Fruit fly (Drosophila melanogaster) whole organism, embryonic: Measurements from ENCODE around the gene Cad96Cb.

Source experiments
- Ada2b ChIP-seq: fragments of 200-800 bp; sonication (Bioruptor generic); IDR thresholded peaks from 2 replicates; pipeline ENCODE4 v1.3.6; 2022; ENCODE audit warnings: missing biosample characterization, missing genetic modification characterization
- CG10267 ChIP-seq: fragments of 200-800 bp; sonication (Bioruptor generic); optimal IDR thresholded peaks from 2 replicates; lab custom pipeline; 2018; ENCODE audit warnings: missing biosample characterization, mild to moderate bottlenecking, missing genetic modification characterization, moderate library complexity
- CG11398 ChIP-seq: fragments of 200-800 bp; sonication (Bioruptor generic); optimal IDR thresholded peaks from 2 replicates; lab custom pipeline; 2016; ENCODE audit warnings: missing biosample characterization, missing genetic modification characterization
- CG12104 ChIP-seq: fragments of 200-800 bp; sonication (Bioruptor generic); optimal IDR thresholded peaks from 3 replicates; lab custom pipeline; 2016; ENCODE audit warnings: missing biosample characterization, missing genetic modification characterization
- CG12219 ChIP-seq: fragments of 200-800 bp; sonication (Bioruptor generic); optimal IDR thresholded peaks from 3 replicates; lab custom pipeline; 2018; ENCODE audit warnings: missing biosample characterization, mild to moderate bottlenecking, missing genetic modification characterization
- CG14014 ChIP-seq: fragments of 200-800 bp; sonication (Bioruptor generic); IDR thresholded peaks from 2 replicates; pipeline ENCODE4 v1.3.6; 2022; ENCODE audit warnings: missing biosample characterization, missing genetic modification characterization
- CG14050 ChIP-seq: fragments of 200-800 bp; sonication (Bioruptor generic); IDR thresholded peaks from 3 replicates; pipeline ENCODE4 v1.3.6; 2022; ENCODE audit warnings: missing biosample characterization, missing genetic modification characterization
- CG16779 ChIP-seq: fragments of 200-800 bp; sonication (Bioruptor generic); IDR thresholded peaks from 2 replicates; pipeline ENCODE4 v1.3.6; 2022; ENCODE audit warnings: missing biosample characterization, missing genetic modification characterization
- CG1832 ChIP-seq: fragments of 200-800 bp; sonication (Bioruptor generic); optimal IDR thresholded peaks from 2 replicates; lab custom pipeline; 2017; ENCODE audit warnings: missing biosample characterization, mild to moderate bottlenecking, missing genetic modification characterization, inconsistent platforms
- CG2875 ChIP-seq: fragments of 200-800 bp; sonication (Bioruptor generic); optimal IDR thresholded peaks from 2 replicates; lab custom pipeline; 2017; ENCODE audit warnings: missing biosample characterization, mild to moderate bottlenecking, missing genetic modification characterization, missing genetic modification reagents
- CG4707 ChIP-seq: fragments of 200-800 bp; sonication (Bioruptor generic); optimal IDR thresholded peaks from 2 replicates; lab custom pipeline; 2018; ENCODE audit warnings: missing biosample characterization, mild to moderate bottlenecking, missing genetic modification characterization, moderate library complexity
- CG4730 ChIP-seq: fragments of 200-800 bp; sonication (Bioruptor generic); IDR thresholded peaks from 2 replicates; pipeline ENCODE4 v1.3.6; 2022; ENCODE audit warnings: missing biosample characterization, missing genetic modification characterization
- CG5180 ChIP-seq: fragments of 200-800 bp; sonication (Bioruptor generic); optimal IDR thresholded peaks from 3 replicates; lab custom pipeline; 2017; ENCODE audit warnings: missing biosample characterization, missing genetic modification characterization, mild to moderate bottlenecking, moderate library complexity, missing genetic modification reagents
- CG5245 ChIP-seq: fragments of 200-800 bp; sonication (Bioruptor generic); optimal IDR thresholded peaks from 3 replicates; lab custom pipeline; 2016; ENCODE audit warnings: missing biosample characterization, missing genetic modification characterization
- CG7271 ChIP-seq: fragments of 200-800 bp; sonication (Bioruptor generic); optimal IDR thresholded peaks from 2 replicates; lab custom pipeline; 2018; ENCODE audit warnings: missing biosample characterization, mild to moderate bottlenecking, missing genetic modification characterization, moderate library complexity
- CG8290 ChIP-seq, 3 experiments: fragments of 200-800 bp; sonication (Bioruptor generic); optimal IDR thresholded peaks; 2 replicates each; lab custom pipeline; 2016 to 2019; ENCODE audit warnings: missing biosample characterization in 3 of 3, missing genetic modification characterization in 3 of 3, mild to moderate bottlenecking in 2 of 3, moderate library complexity in 1 of 3
- D19A ChIP-seq: fragments of 200-800 bp; optimal IDR thresholded peaks from 3 replicates; lab custom pipeline; 2019; ENCODE audit warnings: missing biosample characterization, mild to moderate bottlenecking, missing genetic modification characterization, moderate library complexity
- Dek ChIP-seq: fragments of 200-800 bp; sonication (Bioruptor generic); optimal IDR thresholded peaks from 3 replicates; lab custom pipeline; 2019; ENCODE audit warnings: missing biosample characterization, mild to moderate bottlenecking, missing genetic modification characterization, moderate library complexity
- Dip2 ChIP-seq: fragments of 200-800 bp; sonication (Bioruptor generic); IDR thresholded peaks from 2 replicates; pipeline ENCODE4 v1.3.6; 2022; ENCODE audit warnings: missing biosample characterization, missing genetic modification characterization
- Dref ChIP-seq: fragments of 200-800 bp; sonication (Bioruptor generic); IDR thresholded peaks from 2 replicates; pipeline ENCODE4 v1.3.6; 2022; ENCODE audit warnings: missing biosample characterization, missing genetic modification characterization
- Ets65A ChIP-seq: fragments of 200-800 bp; sonication (Bioruptor generic); peaks from one replicate; lab custom pipeline; 2016; ENCODE audit warnings: missing biosample characterization, missing genetic modification characterization
- Fer2 ChIP-seq: fragments of 200-800 bp; sonication (Bioruptor generic); optimal IDR thresholded peaks from 2 replicates; lab custom pipeline; 2018; ENCODE audit warnings: missing biosample characterization, mild to moderate bottlenecking, missing genetic modification characterization, moderate library complexity
- Fer3 ChIP-seq: fragments of 200-800 bp; sonication (Bioruptor generic); optimal IDR thresholded peaks from 2 replicates; lab custom pipeline; 2018; ENCODE audit warnings: missing biosample characterization, mild to moderate bottlenecking, missing genetic modification characterization, moderate library complexity
- HLH3B ChIP-seq: fragments of 200-800 bp; sonication (Bioruptor generic); IDR thresholded peaks from 2 replicates; pipeline ENCODE4 v1.3.6; 2022; ENCODE audit warnings: missing biosample characterization, missing genetic modification characterization
- HLHmδ ChIP-seq: fragments of 200-800 bp; sonication (Bioruptor generic); optimal IDR thresholded peaks from 2 replicates; lab custom pipeline; 2018; ENCODE audit warnings: missing biosample characterization, mild to moderate bottlenecking, missing genetic modification characterization, moderate library complexity
- Kr ChIP-seq: fragments of 200-800 bp; sonication (Bioruptor generic); optimal IDR thresholded peaks from 2 replicates; lab custom pipeline; 2017; ENCODE audit warnings: missing biosample characterization, mild to moderate bottlenecking, missing genetic modification characterization
- Myb ChIP-seq: fragments of 200-800 bp; sonication (Bioruptor generic); optimal IDR thresholded peaks from 2 replicates; lab custom pipeline; 2016; ENCODE audit warnings: missing biosample characterization, missing genetic modification characterization
- Neu2 ChIP-seq: fragments of 200-800 bp; sonication (Bioruptor generic); optimal IDR thresholded peaks from 3 replicates; lab custom pipeline; 2016; ENCODE audit warnings: missing biosample characterization, missing genetic modification characterization, borderline replicate concordance
- Sox102F ChIP-seq: fragments of 200-800 bp; sonication (Bioruptor generic); optimal IDR thresholded peaks from 2 replicates; lab custom pipeline; 2018; ENCODE audit warnings: missing biosample characterization, mild to moderate bottlenecking, missing genetic modification characterization, moderate library complexity
- Sry-β ChIP-seq: fragments of 200-800 bp; sonication (Bioruptor generic); optimal IDR thresholded peaks from 2 replicates; lab custom pipeline; 2018; ENCODE audit warnings: missing biosample characterization, mild to moderate bottlenecking, missing genetic modification characterization, moderate library complexity
- Usf ChIP-seq: fragments of 200-800 bp; sonication (Bioruptor generic); optimal IDR thresholded peaks from 2 replicates; lab custom pipeline; 2017; ENCODE audit warnings: missing genotype, missing biosample characterization, missing genetic modification characterization
- ato ChIP-seq: fragments of 200-800 bp; sonication (Bioruptor generic); IDR thresholded peaks from 2 replicates; pipeline ENCODE4 v1.3.6; 2022; ENCODE audit warnings: missing biosample characterization, missing genetic modification characterization; ENCODE audit not compliant: partially characterized antibody
- bab2 ChIP-seq: fragments of 200-800 bp; sonication (Bioruptor generic); optimal IDR thresholded peaks from 2 replicates; lab custom pipeline; 2016; ENCODE audit warnings: missing biosample characterization, missing genetic modification characterization
- bcd ChIP-seq: fragments of 200-800 bp; sonication (Bioruptor generic); optimal IDR thresholded peaks from 2 replicates; lab custom pipeline; 2017; ENCODE audit warnings: missing biosample characterization, mild to moderate bottlenecking, missing genetic modification characterization
- bigmax ChIP-seq: fragments of 200-800 bp; sonication (Bioruptor generic); optimal IDR thresholded peaks from 2 replicates; lab custom pipeline; 2018; ENCODE audit warnings: missing biosample characterization, mild to moderate bottlenecking, missing genetic modification characterization
- dpn ChIP-seq, 2 experiments: fragments of 200-800 bp; sonication (Bioruptor generic); optimal IDR thresholded peaks; 3 replicates each; lab custom pipeline; 2016; ENCODE audit warnings: missing biosample characterization in 2 of 2, missing genetic modification characterization in 2 of 2
- eyg ChIP-seq: fragments of 200-800 bp; sonication (Bioruptor generic); optimal IDR thresholded peaks from 3 replicates; lab custom pipeline; 2016; ENCODE audit warnings: missing biosample characterization, missing genetic modification characterization
- grau ChIP-seq: fragments of 200-800 bp; optimal IDR thresholded peaks from 3 replicates; lab custom pipeline; 2019; ENCODE audit warnings: missing biosample characterization, mild to moderate bottlenecking, missing genetic modification characterization, moderate library complexity
- gsb-n ChIP-seq: fragments of 200-800 bp; sonication (Bioruptor generic); optimal IDR thresholded peaks from 3 replicates; lab custom pipeline; 2018; ENCODE audit warnings: missing biosample characterization, mild to moderate bottlenecking, missing genetic modification characterization
- jigr1 ChIP-seq: fragments of 200-800 bp; sonication (Bioruptor generic); IDR thresholded peaks from 3 replicates; pipeline ENCODE4 v1.3.6; 2022; ENCODE audit warnings: missing biosample characterization, missing genetic modification characterization
- klu ChIP-seq: fragments of 200-800 bp; sonication (Bioruptor generic); IDR thresholded peaks from 2 replicates; pipeline ENCODE4 v1.3.6; 2022; ENCODE audit warnings: missing biosample characterization, missing genetic modification characterization
- knrl ChIP-seq: fragments of 200-800 bp; sonication (Bioruptor generic); IDR thresholded peaks from 3 replicates; pipeline ENCODE4 v1.3.6; 2022; ENCODE audit warnings: missing biosample characterization, missing genetic modification characterization; ENCODE audit not compliant: partially characterized antibody
- nom ChIP-seq: fragments of 200-800 bp; sonication (Bioruptor generic); optimal IDR thresholded peaks from 2 replicates; lab custom pipeline; 2017; ENCODE audit warnings: missing biosample characterization, missing genetic modification characterization, mild to moderate bottlenecking, moderate library complexity, missing genetic modification reagents
- schlank ChIP-seq: fragments of 200-800 bp; sonication (Bioruptor generic); optimal IDR thresholded peaks from 2 replicates; lab custom pipeline; 2018; ENCODE audit warnings: missing biosample characterization, mild to moderate bottlenecking, missing genetic modification characterization
- sd ChIP-seq: fragments of 200-800 bp; sonication (Bioruptor generic); optimal IDR thresholded peaks from 3 replicates; lab custom pipeline; 2018; ENCODE audit warnings: missing biosample characterization, mild to moderate bottlenecking, missing genetic modification characterization, moderate library complexity
- sens ChIP-seq: fragments of 200-800 bp; sonication (Bioruptor generic); peaks from one replicate; lab custom pipeline; 2016; ENCODE audit warnings: missing biosample characterization, missing genetic modification characterization
- sr ChIP-seq: fragments of 200-800 bp; sonication (Bioruptor generic); IDR thresholded peaks from 3 replicates; pipeline ENCODE4 v1.3.6; 2022; ENCODE audit warnings: missing biosample characterization, missing genetic modification characterization
- sug ChIP-seq: fragments of 200-800 bp; optimal IDR thresholded peaks from 2 replicates; lab custom pipeline; 2019; ENCODE audit warnings: missing biosample characterization, mild to moderate bottlenecking, missing genetic modification characterization, moderate library complexity
- trh ChIP-seq: fragments of 200-800 bp; sonication (Bioruptor generic); optimal IDR thresholded peaks from 2 replicates; lab custom pipeline; 2016; ENCODE audit warnings: missing biosample characterization, missing genetic modification characterization
- z ChIP-seq: fragments of 200-800 bp; sonication (Bioruptor generic); IDR thresholded peaks from 3 replicates; pipeline ENCODE4 v1.3.6; 2022; ENCODE audit warnings: missing biosample characterization, missing genetic modification characterization

Gene Cad96Cb

DNA sequence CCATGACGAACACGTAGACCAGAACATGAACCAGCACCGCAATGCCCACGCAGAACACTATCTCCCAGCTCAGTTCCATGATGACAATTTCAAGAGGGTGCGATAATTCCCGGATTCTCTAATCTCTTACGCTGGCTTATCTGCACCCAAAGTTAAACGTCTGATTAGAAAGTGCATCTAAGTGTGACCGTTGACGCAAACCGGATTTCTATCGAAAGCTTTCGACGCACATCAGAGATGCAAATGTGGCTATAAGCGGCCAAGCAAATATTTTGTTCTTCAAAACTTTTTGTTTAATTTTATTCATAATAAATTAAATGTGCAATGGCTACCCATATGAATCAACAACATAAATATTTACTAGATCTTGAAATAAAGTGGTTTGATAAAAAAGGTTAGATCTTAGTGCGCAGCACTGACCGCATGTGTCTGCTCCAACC, 30.2 kb upstream of the Cad96Cb start, which contains the start of the genes Kdsr and CG11858 (continued):
- TF ChIP-seq dpn (GFP tag; optimal IDR thresholded peaks at IDR 0.05; lab: Kevin White, UChicago), result peak; percentile 56 to 57
- peak; percentile 70 for TF ChIP-seq sug (tag; lab: Kevin White, UChicago)
- no peak for TF ChIP-seq CG2875 (GFP tag; lab: Kevin White, UChicago)
- TF ChIP-seq Fer3 (tag; lab: Kevin White, UChicago), result peak; percentile 61
- peak; percentile 24 for TF ChIP-seq CG5245 (GFP tag; lab: Kevin White, UChicago)
- TF ChIP-seq gsb-n (tag; lab: Kevin White, UChicago), result no peak
- TF ChIP-seq bcd, result no peak
- peak; percentile 27 for TF ChIP-seq sd (tag; lab: Kevin White, UChicago)
- peak; percentile 63 for TF ChIP-seq CG10267 (tag; lab: Kevin White, UChicago)
- no peak for TF ChIP-seq CG5180 (GFP tag; lab: Kevin White, UChicago)
- TF ChIP-seq ato (GFP tag; lab: Robert Waterston, UW), result no peak
- TF ChIP-seq Ada2b (GFP tag; lab: Robert Waterston, UW), result peak; percentile 57; the same call in 1 of the 2 replicates
- no peak for TF ChIP-seq eyg (GFP tag; lab: Kevin White, UChicago)
- no peak for TF ChIP-seq knrl (GFP tag; lab: Robert Waterston, UW)
- peak; percentile 21 for TF ChIP-seq Fer2
- no peak for TF ChIP-seq Kr (GFP tag; lab: Kevin White, UChicago)
- TF ChIP-seq schlank (tag; lab: Kevin White, UChicago), result no peak
- TF ChIP-seq CG1832, result no peak
- no peak for TF ChIP-seq Dip2 (GFP tag; lab: Robert Waterston, UW)
- TF ChIP-seq HLH3B (GFP tag; lab: Robert Waterston, UW), result peak; percentile 21; the same call in 1 of the 2 replicates
- no peak for TF ChIP-seq Usf (GFP tag; lab: Kevin White, UChicago)
- peak; percentile 40 for TF ChIP-seq bab2
- no peak for TF ChIP-seq nom
- peak; percentile 73 for TF ChIP-seq grau (tag; lab: Kevin White, UChicago)
- TF ChIP-seq CG4730 (GFP tag; lab: Robert Waterston, UW), result peak; percentile 37; the same call in 1 of the 2 replicates
- TF ChIP-seq CG12219 (GFP tag; lab: Kevin White, UChicago), result no peak
- TF ChIP-seq CG16779, result no peak
- peak; percentile 1 for TF ChIP-seq CG8290 (GFP tag; optimal IDR thresholded peaks at IDR 0.05; lab: Kevin White, UChicago)
- TF ChIP-seq CG8290 (tag; optimal IDR thresholded peaks at IDR 0.05; lab: Kevin White, UChicago), result peak in 1 of 2 experiments; percentile 14
- no peak for TF ChIP-seq CG7271 (tag; lab: Kevin White, UChicago)
- no peak for TF ChIP-seq Neu2 (GFP tag; lab: Kevin White, UChicago)
- TF ChIP-seq CG11398, result no peak
- TF ChIP-seq sens (GFP tag; lab: Kevin White, UChicago), result peak; percentile 91
- TF ChIP-seq Dref (GFP tag; lab: Robert Waterston, UW), result peak; percentile 51
- peak; percentile 72 for TF ChIP-seq Sox102F (GFP tag; lab: Kevin White, UChicago)
- TF ChIP-seq sr (GFP tag; lab: Robert Waterston, UW), result no peak
- 0 out of 3 replicates have a peak, but pooled peaks have one; percentile 29 for TF ChIP-seq z (GFP tag; lab: Robert Waterston, UW)
- TF ChIP-seq HLHmδ (GFP tag; lab: Kevin White, UChicago), result peak; percentile 8
- TF ChIP-seq CG4707, result no peak
- TF ChIP-seq CG14050, result peak; percentile 52
- no peak for TF ChIP-seq jigr1
- no peak for TF ChIP-seq trh
- TF ChIP-seq bigmax (GFP tag; lab: Kevin White, UChicago), result no peak
- peak; percentile 32 for TF ChIP-seq CG12104 (GFP tag; lab: Kevin White, UChicago)
- peak; percentile 51 for TF ChIP-seq Myb (GFP tag; lab: Kevin White, UChicago)
- TF ChIP-seq Dek (tag; lab: Kevin White, UChicago), result peak; percentile 52
- TF ChIP-seq CG14014 (GFP tag; lab: Robert Waterston, UW), result peak; percentile 77
- TF ChIP-seq Sry-β, result peak; percentile 99
- peak; percentile 94 for TF ChIP-seq Ets65A
- TF ChIP-seq D19A, result no peak
- peak; percentile 38; the same call in 1 of the 2 replicates for TF ChIP-seq klu (GFP tag; lab: Robert Waterston, UW)
